Fruit fly (Drosophila melanogaster) Kc167 (cell line): Measurements from ENCODE around the gene CG42259.

ENCODE experiments used
- Myc ChIP-seq: fragments of >200 bp; optimal IDR thresholded peaks from 2 replicates; lab custom pipeline; 2017; ENCODE audit warnings: missing external identifiers
- Sin3A ChIP-seq: fragments of >200 bp; optimal IDR thresholded peaks from 2 replicates; lab custom pipeline; 2018; ENCODE audit warnings: missing external identifiers
- insv ChIP-seq: fragments of >200 bp; optimal IDR thresholded peaks from 3 replicates; lab custom pipeline; 2018; ENCODE audit warnings: missing external identifiers
- psq ChIP-seq: fragments of >200 bp; optimal IDR thresholded peaks from 2 replicates; lab custom pipeline; 2017; ENCODE audit warnings: missing external identifiers

DNA sequence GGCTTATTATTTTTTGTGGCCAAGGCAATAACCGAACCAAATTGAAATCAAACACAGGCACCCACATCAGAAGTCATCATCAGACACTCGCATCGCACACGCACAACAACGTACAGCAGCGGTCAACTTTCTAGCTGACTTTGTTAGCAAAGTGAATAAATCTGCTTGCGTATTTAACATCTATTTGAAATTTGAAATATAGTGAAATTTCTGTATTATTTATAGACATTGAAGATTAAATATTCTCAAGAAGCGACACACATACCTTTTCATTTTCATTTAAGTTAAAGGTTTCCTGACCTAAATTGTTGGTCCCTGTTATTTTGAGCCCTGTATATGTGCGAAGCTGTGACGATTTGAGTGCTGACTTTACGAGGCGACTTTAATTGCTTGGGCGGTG is 47.1 kb upstream of the CG42259 start:
- TF ChIP-seq psq (lab: Kevin White, UChicago) (no peak), Myc (no peak), Sin3A (lab: Kevin White, UChicago) (no peak), insv (lab: Kevin White, UChicago) (no peak)
